Worm (Caenorhabditis elegans) whole organism, L2 larva: ENCODE results near the gene mltn-9.

Experiments
- R02D3.7 ChIP-seq: fragments of 150-350 bp; optimal IDR thresholded peaks from 2 replicates; lab custom pipeline; 2014; ENCODE audit warnings: missing biosample characterization, missing genetic modification characterization
- Y55F3AM.14 ChIP-seq: fragments of 200-800 bp; sonication (Bioruptor generic); optimal IDR thresholded peaks from 2 replicates; lab custom pipeline; 2018; ENCODE audit warnings: mild to moderate bottlenecking, missing genetic modification characterization, missing compliant biosample characterization
- ceh-82 ChIP-seq: fragments of 150-350 bp; optimal IDR thresholded peaks from 2 replicates; lab custom pipeline; 2014; ENCODE audit warnings: missing biosample characterization, missing genetic modification characterization
- crh-2 ChIP-seq: sonication (generic microtip); optimal IDR thresholded peaks from 2 replicates; lab custom pipeline; 2017; ENCODE audit warnings: missing biosample characterization, missing genetic modification characterization
- gmeb-1 ChIP-seq: fragments of 150-350 bp; optimal IDR thresholded peaks from 2 replicates; lab custom pipeline; 2014; ENCODE audit warnings: missing biosample characterization, missing genetic modification characterization
- lin-13 ChIP-seq: fragments of 150-350 bp; optimal IDR thresholded peaks from 2 replicates; lab custom pipeline; 2014; ENCODE audit warnings: missing biosample characterization, missing genetic modification reagents, missing genetic modification characterization
- nhr-77 ChIP-seq: fragments of 150-350 bp; optimal IDR thresholded peaks from 2 replicates; lab custom pipeline; 2014; ENCODE audit warnings: missing biosample characterization, missing genetic modification characterization
- peb-1 ChIP-seq: fragments of 150-350 bp; optimal IDR thresholded peaks from 2 replicates; lab custom pipeline; 2014; ENCODE audit warnings: missing biosample characterization, missing genetic modification characterization
- skn-1 ChIP-seq: sonication (generic microtip); optimal IDR thresholded peaks from 2 replicates; lab custom pipeline; 2017; ENCODE audit warnings: missing biosample characterization, missing genetic modification characterization
- unc-55 ChIP-seq: fragments of 150-350 bp; sonication (generic microtip); optimal IDR thresholded peaks from 3 replicates; lab custom pipeline; 2014; ENCODE audit warnings: missing biosample characterization, missing genetic modification reagents, missing genetic modification characterization
- unc-62 ChIP-seq: fragments of 150-350 bp; optimal IDR thresholded peaks from 2 replicates; lab custom pipeline; 2014; ENCODE audit warnings: missing biosample characterization, missing genetic modification reagents, missing genetic modification characterization
- ztf-1 ChIP-seq: fragments of 200-800 bp; sonication (Bioruptor generic); conservative IDR thresholded peaks from 2 replicates; pipeline ENCODE4 v1.3.6; 2022; ENCODE audit warnings: missing genetic modification characterization, missing compliant biosample characterization
- ztf-11 ChIP-seq: sonication (generic microtip); optimal IDR thresholded peaks from 2 replicates; lab custom pipeline; 2017; ENCODE audit warnings: missing biosample characterization, missing genetic modification characterization

DNA sequence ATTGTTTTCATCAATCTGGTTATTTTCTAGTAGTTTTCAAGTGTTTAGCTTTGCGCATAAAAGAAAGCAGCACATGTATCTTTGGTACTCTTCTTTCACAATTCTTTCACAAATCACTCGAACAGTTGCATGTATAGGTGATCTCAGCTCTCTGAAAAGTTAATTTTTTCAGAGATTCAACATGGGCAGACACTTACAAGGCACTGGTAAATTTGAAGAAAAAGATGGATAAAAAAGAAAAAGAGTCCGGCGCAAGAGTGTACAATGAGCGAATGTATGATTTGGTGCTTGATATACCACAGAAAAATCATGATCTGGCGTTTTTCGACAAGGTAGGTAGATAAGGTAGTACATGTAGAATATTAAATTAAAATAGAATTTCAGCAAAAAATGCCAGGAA lies 2.3 kb downstream of the mltn-9 start:
- TF ChIP-seq Y55F3AM.14 (GFP tag; lab: Kevin White, UChicago) (no peak), gmeb-1 (tag; lab: Kevin White, UChicago) (no peak), R02D3.7 (tag; lab: Kevin White, UChicago) (no peak), ztf-1 (GFP tag; lab: Robert Waterston, UW) (no peak), skn-1 (tag; lab: Kevin White, UChicago) (no peak), crh-2 (no peak), nhr-77 (tag; lab: Kevin White, UChicago) (no peak), lin-13 (GFP tag; lab: Kevin White, UChicago) (no peak), unc-55 (GFP tag; lab: Kevin White, UChicago) (no peak), unc-62 (GFP tag; lab: Kevin White, UChicago) (no peak), peb-1 (tag; lab: Kevin White, UChicago) (no peak), ztf-11 (tag; lab: Kevin White, UChicago) (no peak), ceh-82 (tag; lab: Kevin White, UChicago) (no peak)
